Worm (Caenorhabditis elegans): ENCODE results near the gene islo-1.

islo-1 gene

DNA sequence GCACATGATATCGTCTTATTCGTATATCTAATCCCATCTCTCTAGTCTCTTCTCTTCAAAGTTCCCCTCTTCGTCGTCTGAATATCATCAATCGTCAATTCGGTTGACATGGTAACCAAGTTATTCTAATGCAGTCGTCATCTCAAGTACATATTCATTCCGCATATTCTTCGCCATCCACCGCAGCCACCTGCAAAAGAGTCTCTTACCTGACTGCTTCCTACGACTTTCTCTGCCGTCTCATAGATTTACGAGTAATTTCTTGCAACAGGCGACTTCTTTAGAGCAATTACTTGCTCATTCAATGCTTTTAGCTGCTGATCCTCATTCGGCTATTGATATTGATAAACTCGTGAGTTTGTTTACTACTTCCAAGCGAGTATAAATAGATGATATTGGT is 8.8 kb upstream of the islo-1 start:
- no peak for TF ChIP-seq unc-62 (GFP tag; optimal IDR thresholded peaks at IDR 0.05)

DNA sequence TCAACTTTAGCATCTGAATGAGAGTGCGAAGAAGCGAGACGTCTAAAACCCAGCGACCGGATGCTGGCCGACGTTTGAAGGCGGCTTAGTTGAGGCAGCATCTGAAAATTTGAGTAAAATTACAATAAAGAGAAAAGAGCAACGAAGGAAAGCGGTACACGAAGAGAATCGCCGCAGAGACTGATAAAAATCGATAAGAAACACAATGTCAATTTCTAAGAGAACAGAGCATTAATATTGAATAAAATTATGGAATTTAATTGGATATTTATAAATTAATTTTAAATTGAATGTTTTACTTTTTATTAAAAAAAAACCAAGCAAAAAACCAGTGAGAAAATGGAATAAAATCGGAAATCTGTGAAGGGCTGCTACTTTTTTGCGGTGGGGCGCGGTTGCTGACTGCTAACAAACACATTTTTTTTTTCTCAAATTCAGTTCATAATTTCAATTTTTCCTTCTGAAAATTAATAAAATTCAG is 6.0 kb upstream of the islo-1 start, which contains the start of the genes ndub-11 and moc-3:
Gene ndub-11 (minus strand): TSS at position 101 of the 481 bp plus-strand sequence.
Gene moc-3 (plus strand): TSS at position 431 of the 481 bp plus-strand sequence.
- no peak for TF ChIP-seq unc-62 (GFP tag; optimal IDR thresholded peaks at IDR 0.05)

DNA sequence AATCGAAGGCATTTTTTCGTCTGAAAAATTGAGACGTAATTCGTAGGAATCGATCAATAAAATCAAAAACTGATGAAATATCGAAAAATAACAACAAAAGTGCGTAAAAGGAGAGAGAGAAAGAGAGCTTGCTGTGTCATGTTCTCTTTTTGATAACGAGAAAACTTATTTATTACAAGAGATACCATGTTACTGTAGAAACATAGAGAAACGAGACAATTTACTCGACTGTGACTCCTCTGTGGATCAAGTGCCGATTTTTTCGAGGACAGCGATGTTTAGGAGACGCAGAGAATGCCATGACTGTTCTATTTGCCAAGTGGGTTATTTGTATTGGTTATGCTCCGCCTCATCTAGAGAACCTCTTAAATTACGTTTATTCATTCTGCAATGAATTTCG is 2.7 kb upstream of the islo-1 start, which contains the start of gene sph-1:
Gene sph-1 (minus strand): TSS at position 23 of the 400 bp plus-strand sequence.
- no peak for TF ChIP-seq unc-62 (GFP tag; optimal IDR thresholded peaks at IDR 0.05)

DNA sequence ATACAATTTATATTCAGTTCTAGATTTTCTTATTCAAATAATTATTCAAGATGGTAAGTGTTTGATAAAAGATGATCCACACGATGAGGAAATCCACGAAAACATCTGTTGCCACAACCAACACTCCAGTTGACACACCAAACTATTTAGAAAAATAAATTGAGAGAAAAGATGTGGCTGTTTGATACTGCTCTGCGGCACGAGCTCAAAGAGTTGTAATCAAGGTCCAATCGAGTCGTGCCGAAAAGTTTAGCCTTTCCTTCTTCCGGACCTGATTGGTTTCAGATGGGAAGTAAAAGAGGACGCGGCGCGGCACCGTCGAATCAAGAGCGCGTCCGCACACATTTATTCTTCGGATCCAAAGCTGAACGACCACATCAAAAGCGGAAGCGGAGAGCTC is 359 bp downstream of the islo-1 start:
- no peak for TF ChIP-seq unc-62 (GFP tag; optimal IDR thresholded peaks at IDR 0.05)

DNA sequence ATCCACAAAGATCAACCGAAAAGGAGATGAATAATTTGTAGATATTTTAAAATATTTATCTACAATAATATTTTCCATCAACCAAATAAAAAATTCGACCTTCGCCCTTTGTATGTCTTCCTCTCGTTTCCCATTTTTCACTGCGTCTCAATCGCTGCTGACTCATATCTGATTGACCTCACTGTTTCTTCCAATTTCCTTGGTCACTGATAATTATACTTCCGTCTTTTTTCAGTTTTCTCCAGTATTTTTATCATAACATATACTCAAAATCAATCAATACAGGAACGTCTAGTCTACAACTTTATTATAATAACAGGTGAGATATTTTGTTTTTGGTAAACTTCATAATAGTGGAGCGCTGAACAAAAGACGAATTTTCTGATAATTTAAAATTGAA is 2.8 kb downstream of the islo-1 start, which contains the start of gene pmk-3:
Gene pmk-3 (plus strand): TSS at position 236 of the 400 bp plus-strand sequence.
- TF ChIP-seq unc-62 (GFP tag; optimal IDR thresholded peaks at IDR 0.05) = no peak

DNA sequence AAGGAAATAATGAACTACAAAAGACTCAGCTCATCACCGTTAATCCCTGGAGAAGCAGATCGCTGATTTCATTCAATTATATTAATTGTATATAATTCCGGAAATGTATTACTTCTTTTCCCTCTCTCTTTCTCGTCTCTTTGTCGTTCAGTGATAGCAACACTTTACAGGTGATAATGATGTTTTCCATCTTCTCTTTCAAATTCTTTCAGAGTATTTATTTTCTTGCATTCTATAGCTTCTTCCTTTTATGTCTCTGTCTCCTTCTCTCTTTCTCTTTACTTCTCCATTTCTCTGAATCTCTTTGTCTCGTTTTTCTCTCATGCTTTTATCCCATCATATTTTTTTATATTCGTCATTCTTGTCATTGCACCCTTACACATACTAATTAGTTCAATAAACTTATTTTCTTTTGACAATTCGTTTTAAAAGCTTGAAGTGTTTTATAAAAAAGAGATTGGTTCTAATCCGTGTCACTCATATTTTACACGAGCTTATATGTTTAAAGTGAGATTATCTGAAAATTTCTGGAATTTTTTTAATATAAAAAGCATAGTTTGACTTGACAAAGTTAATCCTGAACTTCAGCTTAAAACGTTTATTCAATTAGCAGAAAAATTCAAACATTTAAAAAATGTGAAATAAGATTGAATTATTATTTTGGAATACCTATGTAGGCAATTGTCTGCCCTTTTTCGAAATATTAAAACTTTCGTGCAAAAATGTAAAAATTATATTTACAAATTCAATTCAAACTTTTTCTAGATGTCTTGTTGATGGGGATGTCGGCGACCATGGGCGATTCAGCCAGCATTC is 6.8 kb downstream of the islo-1 start, which contains the start of gene pmk-2:
Gene pmk-2 (plus strand): TSS at position 766 of the 816 bp plus-strand sequence.
- TF ChIP-seq unc-62 (GFP tag; optimal IDR thresholded peaks at IDR 0.05) = no peak

DNA sequence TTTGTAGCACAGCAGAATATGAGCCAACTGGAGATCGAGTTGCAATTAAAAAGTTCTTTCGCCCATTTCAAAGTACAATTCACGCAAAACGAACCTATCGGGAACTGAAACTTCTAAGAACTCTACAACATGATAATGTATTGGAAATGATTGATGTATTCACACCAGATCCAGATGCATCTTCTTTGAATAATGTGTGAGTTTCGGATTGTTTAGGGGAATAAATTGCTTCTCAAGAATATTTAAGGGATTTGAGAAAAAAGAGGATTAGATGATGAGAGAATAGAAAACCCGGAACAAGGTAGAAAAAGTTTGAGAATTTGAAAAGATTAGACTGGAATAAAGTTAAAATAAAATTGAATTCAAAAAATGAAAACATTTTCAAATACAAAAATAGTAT is 8.2 kb downstream of the islo-1 start:
- TF ChIP-seq unc-62 (GFP tag; optimal IDR thresholded peaks at IDR 0.05) = no peak

DNA sequence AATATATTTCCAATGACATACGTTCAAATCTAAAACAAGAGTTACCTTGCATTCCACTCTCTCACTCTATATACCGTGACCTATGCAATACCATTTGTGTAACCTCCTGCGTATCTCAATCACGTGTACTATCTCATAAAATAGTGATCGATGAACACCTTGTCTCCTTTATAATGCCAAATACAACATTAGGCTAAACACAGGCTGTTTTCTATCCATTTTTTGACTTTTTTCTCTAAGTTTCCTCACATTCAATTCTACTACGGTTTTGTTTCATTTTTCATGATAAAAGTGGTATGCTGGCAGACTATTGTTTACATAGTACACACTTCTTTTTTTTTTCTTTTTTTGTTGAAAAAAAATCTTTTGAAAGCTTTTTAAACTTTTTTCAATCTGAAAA is 10.1 kb downstream of the islo-1 start:
- TF ChIP-seq unc-62 (GFP tag; optimal IDR thresholded peaks at IDR 0.05) = no peak

DNA sequence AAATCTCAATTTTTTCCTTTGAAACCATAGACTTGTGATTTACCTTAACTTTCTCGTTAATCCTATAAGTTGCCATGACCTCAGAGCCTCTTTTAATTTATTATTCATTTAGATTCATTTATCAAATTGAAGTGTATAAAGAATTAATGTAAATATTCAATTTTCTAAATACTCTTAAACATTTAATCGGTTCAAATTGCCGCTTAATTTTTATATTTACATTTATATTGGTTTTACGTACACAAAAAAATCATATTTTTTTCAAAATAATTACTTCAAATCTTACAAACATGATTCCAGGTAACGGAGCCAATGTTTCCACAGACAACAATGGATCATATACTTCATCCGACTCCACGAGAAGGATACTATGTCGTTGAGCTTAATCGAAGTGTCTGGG is 12.3 kb downstream of the islo-1 start, which contains the start of gene pmk-1:
Gene pmk-1 (plus strand): TSS at position 301 of the 400 bp plus-strand sequence.
- no peak for TF ChIP-seq unc-62 (GFP tag; optimal IDR thresholded peaks at IDR 0.05)

DNA sequence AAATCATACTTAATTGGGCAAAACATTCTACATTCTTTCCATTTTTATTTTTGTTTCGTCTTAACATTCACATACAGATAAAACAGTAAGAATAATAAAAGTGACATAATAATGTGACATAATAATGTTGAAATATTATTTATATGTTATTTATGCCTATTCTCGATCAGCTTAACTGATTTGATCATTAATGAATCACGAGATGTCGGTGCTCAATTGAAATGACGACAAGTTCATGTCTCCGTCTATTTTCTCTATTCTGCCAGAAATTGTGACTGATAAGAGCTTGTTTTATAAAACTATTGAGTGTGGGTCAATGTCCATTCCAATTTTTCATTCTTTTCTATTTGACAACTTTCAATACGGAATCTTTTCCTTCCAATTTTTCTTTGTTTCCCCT is 15.5 kb downstream of the islo-1 start:
- TF ChIP-seq unc-62 (GFP tag; optimal IDR thresholded peaks at IDR 0.05) = no peak

DNA sequence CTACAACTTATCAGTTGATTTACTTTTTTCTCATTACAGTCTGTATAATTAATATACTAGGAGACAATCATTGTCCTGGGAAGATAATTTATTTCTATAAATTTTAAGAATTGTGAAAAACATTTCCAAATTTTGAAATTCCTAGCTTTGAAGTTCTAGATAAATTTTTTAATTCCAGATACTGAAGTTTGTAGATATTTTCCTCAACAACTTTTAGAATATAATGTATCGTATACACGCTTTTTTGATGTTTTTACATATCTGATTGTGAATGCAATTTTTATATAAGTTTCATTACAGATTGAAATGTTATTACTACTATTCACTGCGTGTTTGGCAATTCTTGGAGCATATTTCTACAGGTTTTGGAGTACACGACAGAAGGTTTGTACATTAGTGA is 16.0 kb downstream of the islo-1 start, which contains the start of gene faah-2:
Gene faah-2 (plus strand): TSS at position 301 of the 400 bp plus-strand sequence.
- TF ChIP-seq unc-62 (GFP tag; optimal IDR thresholded peaks at IDR 0.05) = no peak

DNA sequence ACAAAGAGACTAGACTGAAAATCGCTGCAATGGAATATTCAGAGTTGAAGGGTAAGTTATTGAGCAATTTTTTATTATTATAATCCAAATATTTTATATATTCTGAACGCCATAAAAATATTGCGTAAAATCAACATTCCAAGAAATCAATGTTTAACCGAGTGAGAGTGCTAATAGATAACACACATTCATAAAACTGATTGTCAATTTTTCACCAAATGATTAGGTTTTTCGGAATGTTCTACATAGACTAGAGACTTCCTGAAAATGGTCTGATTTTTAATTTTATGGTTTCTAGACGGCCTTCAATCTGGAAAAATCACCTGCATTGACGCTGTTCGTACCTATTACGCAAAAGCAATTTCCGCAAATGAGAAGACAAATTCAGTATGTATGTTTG is 16.5 kb downstream of the islo-1 start:
- no peak for TF ChIP-seq unc-62 (GFP tag; optimal IDR thresholded peaks at IDR 0.05)

DNA sequence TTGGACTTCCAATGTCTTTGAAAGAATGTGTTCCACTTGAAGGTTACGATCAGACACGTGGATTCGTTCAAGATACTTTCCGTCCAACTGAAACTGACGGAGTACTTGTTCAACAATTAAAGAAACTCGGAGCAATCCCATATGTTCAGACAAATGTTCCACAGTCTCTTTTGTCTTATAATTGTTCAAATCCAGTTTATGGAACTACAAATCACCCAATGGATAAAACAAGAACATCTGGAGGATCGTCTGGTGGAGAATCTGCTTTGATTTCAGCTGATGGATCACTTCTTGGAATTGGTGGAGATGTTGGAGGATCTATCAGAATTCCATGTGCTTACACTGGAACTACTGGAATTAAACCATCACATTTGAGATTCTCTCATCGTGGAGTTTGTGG is 17.0 kb downstream of the islo-1 start:
- TF ChIP-seq unc-62 (GFP tag; optimal IDR thresholded peaks at IDR 0.05) = no peak

DNA sequence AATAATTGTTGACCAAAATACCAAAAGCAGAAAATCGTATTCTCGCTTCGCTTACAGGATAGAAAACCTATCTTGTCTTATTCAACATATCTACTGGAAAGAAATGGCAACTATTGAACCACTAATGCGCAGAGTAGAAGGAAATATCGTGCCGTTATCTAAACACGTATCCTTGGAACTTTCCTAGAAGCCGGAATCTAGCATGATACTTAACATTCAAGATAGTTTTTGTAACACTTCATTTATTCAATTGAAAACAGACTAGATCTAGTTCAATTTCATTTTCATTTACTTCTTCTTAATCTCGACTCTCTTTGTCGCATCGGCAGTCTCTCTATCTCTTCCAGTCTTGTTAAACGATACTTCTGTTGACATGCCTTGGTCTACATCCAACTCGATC is 18.8 kb downstream of the islo-1 start:
- TF ChIP-seq unc-62 (GFP tag; optimal IDR thresholded peaks at IDR 0.05) = no peak

DNA sequence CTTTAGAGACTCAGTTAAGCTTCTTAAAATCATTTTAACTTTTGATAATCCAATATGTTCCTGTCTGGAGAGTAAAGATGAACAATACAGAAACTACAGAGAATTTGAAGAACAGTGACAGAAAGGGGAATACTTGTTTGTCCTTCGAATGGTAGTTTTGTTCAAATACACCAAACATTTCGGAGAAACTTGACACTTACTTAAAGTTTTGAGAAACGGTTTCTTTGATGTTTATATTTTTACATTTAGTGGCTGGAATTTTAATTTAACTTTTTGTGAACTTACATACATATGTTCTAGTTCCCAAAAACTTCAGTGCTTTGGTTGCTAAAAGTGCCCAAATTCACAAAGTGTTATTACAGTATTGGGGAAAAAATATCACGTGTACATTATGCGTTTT is 21.0 kb downstream of the islo-1 start, which contains the start of gene B0218.5:
Gene B0218.5 (minus strand): TSS at position 101 of the 400 bp plus-strand sequence.
- no peak for TF ChIP-seq unc-62 (GFP tag; optimal IDR thresholded peaks at IDR 0.05)

DNA sequence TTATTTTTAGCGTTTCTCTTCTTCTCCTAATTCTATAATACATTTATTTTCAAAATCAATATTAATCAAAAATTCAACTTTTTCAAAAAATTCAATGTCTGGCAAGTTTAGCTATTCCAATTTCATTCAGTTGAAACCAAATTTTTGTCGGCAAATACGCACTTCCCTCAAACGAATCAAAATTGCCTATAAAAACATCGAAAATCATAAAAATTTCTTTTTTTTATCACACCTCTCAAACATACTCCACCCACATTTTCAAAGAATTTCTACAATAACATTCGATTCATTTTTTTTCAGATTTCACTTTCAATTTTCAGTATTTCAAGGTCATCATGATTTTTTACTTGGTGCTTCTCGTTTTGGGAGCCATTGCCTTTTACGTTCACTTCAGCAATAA is 22.9 kb downstream of the islo-1 start, which contains the start of gene faah-1:
Gene faah-1 (plus strand): TSS at position 301 of the 400 bp plus-strand sequence.
- no peak for TF ChIP-seq unc-62 (GFP tag; optimal IDR thresholded peaks at IDR 0.05)

DNA sequence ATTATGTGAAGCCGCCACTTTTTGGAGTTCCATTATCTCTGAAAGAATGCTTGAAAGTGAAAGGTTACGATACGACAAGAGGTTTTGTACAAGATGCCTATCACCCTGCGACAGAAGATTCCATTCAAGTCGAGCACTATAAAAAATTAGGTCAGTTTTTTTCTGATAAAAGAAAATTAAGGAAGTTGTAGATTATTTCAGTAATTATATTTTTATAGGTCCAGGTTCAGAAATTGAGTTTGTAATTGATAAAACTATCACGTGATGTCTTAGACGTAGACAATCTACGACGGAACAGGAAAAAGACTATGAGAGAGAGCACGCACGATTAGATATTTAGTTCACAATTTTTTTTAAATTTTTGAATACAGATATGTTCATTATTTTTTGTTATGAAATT is 23.8 kb downstream of the islo-1 start:
- TF ChIP-seq unc-62 (GFP tag; optimal IDR thresholded peaks at IDR 0.05) = no peak

All from whole organism, dauer.